Fruit fly (Drosophila melanogaster) ovary, adult (tissue): ENCODE measurements around the gene Rph.

Experiments
- CG17801 ChIP-seq: fragments of 200-800 bp; optimal IDR thresholded peaks from 2 replicates; lab custom pipeline; 2019; ENCODE audit warnings: missing biosample characterization, mild to moderate bottlenecking, missing genetic modification characterization, moderate library complexity; ENCODE audit not compliant: partially characterized antibody

Rph gene

dm6 chrX:10717869-10718268 is 39.6 kb downstream of the Rph start:
- TF ChIP-seq CG17801 (GFP tag; lab: Kevin White, UChicago), result peak; percentile 66
